Worm (Caenorhabditis elegans): ENCODE data around the gene col-44.
A peak's percentile ranks its signal among the peaks of the same experiment; 100 is the strongest.

The col-44 gene

DNA sequence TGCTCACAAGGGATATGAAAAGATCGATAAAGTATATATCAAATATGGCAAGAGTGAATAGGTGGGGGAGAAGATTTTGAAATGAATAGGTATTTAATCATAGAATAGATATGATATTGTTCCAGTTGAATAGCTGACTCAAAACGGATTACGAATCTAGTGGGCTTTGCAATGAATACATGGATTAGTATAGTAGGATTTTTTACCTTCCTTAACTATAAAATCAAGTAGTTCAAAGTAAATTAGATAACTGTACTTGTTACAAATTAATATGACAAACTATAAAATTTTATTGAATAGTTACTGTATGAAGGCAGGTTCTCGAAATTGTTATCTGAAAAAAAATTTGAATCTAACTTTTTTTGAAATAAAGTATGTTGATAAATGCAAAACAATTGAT, 40.4 kb upstream of the col-44 start, which contains the start of gene odr-1:
odr-1 (minus strand) TSS at position 101 of the 400 bp plus-strand sequence.
- no peak for TF ChIP-seq fos-1 (tag; optimal IDR thresholded peaks at IDR 0.05)
- TF ChIP-seq lin-39 (tag; optimal IDR thresholded peaks at IDR 0.05): no peak
- TF ChIP-seq dmd-4 (tag; optimal IDR thresholded peaks at IDR 0.05): no peak
- TF ChIP-seq nhr-25 (tag; optimal IDR thresholded peaks at IDR 0.05): no peak
- TF ChIP-seq F13H6.1 (tag; optimal IDR thresholded peaks at IDR 0.05): no peak
- no peak for TF ChIP-seq nhr-10 (tag; optimal IDR thresholded peaks at IDR 0.05)
- no peak for TF ChIP-seq nhr-21 (tag; optimal IDR thresholded peaks at IDR 0.05)
- TF ChIP-seq alr-1 (tag; optimal IDR thresholded peaks at IDR 0.05): no peak
- TF ChIP-seq lin-11 (tag; optimal IDR thresholded peaks at IDR 0.05): no peak

- TF ChIP-seq F13H6.1 (tag; optimal IDR thresholded peaks at IDR 0.05): peak; percentile 68
- peak; percentile 61 for TF ChIP-seq nhr-129 (tag; optimal IDR thresholded peaks at IDR 0.05)
- TF ChIP-seq elt-3 (tag; optimal IDR thresholded peaks at IDR 0.05): no peak
- peak; percentile 64 for TF ChIP-seq sma-9 (GFP tag; optimal IDR thresholded peaks at IDR 0.05)
- TF ChIP-seq sma-9 (tag; optimal IDR thresholded peaks at IDR 0.05): no peak
These were observed 36.2 kb upstream of the col-44 start for ce11 chrX:13555098-13555497.

DNA sequence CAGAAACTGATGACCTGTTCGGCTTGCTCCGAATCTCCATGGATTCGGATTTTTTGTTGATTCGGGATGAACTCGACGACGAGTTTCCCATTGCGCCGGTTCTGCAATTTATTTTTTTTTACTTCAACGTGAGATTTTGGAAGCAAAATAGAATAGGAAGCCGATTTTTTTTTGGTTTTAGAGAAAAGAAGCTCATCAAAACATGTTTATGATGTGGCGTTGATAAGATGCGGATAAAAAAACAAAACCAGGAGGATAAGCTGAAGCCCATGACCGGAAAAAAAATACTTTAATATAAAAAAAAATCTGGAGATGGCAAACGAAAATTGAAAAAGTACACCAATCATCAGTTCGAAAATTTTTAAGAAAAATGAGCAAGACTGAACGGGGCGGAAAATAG, 35.2 kb upstream of the col-44 start, which contains the start of gene glb-20:
glb-20 (minus strand) TSS at position 101 of the 400 bp plus-strand sequence.
- TF ChIP-seq nhr-23 (tag; optimal IDR thresholded peaks at IDR 0.05) (no peak), mbf-1 (tag; optimal IDR thresholded peaks at IDR 0.05) (no peak)

DNA sequence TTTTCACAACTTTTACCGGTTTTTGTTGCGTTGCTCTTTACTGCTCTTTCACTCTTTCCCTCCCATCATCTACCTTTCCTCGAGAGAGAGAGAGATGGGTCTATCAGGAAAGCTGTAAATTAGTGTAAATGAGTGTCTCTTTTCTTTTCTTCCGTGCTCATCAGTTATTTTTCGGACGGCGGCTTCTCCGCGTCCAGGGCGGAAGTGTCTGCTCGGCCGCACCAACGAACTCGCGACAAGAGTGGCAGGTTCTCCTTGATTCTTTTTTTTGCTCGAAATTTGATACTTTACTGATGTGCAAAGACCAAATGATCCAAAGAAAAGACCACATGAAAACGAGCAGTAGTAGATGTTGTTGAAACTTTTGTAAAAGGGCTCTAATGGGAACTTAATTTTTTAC, 32.6 kb upstream of the col-44 start:
- TF ChIP-seq mbf-1 (tag; optimal IDR thresholded peaks at IDR 0.05) (no peak), nhr-237 (tag; optimal IDR thresholded peaks at IDR 0.05) (no peak), sma-9 (GFP tag; optimal IDR thresholded peaks at IDR 0.05) (peak; percentile 39), sma-9 (tag; optimal IDR thresholded peaks at IDR 0.05) (no peak), aly-2 (tag; optimal IDR thresholded peaks at IDR 0.05) (no peak), nhr-10 (tag; optimal IDR thresholded peaks at IDR 0.05) (no peak), elt-3 (tag; optimal IDR thresholded peaks at IDR 0.05) (no peak), ceh-82 (tag; optimal IDR thresholded peaks at IDR 0.05) (no peak), F13H6.1 (tag; optimal IDR thresholded peaks at IDR 0.05) (peak; percentile 77)

DNA sequence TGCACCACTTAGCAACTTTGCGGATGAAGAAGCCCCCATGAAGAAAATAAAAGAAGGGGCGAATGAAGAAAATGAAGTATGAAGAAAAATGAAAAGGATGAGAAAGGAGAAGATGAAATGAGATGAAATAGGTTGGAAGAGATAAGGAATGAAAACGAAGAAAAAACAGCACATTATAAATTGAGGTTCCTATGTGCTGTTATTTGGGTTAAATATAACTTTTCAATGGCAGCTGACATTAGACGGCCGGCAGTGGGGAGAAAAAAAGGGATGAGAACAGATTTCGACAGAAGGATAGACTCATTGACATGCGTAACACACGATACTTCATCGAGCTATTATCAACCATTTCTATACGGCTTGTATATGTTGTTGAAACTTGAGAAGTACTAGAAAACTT, 29.3 kb upstream of the col-44 start:
- TF ChIP-seq unc-55 (GFP tag; optimal IDR thresholded peaks at IDR 0.05) (no peak), lsy-2 (tag; optimal IDR thresholded peaks at IDR 0.05) (peak in 1 of 2 experiments; percentile 15), unc-39 (tag; optimal IDR thresholded peaks at IDR 0.05) (no peak), ama-1 (optimal IDR thresholded peaks at IDR 0.05) (no peak), F13H6.1 (tag; optimal IDR thresholded peaks at IDR 0.05) (peak; percentile 65), nhr-23 (tag; optimal IDR thresholded peaks at IDR 0.05) (no peak), nhr-21 (tag; optimal IDR thresholded peaks at IDR 0.05) (no peak), C34F6.9 (tag; optimal IDR thresholded peaks at IDR 0.05) (peak; percentile 18), sma-9 (GFP tag; optimal IDR thresholded peaks at IDR 0.05) (peak; percentile 72), sma-9 (tag; optimal IDR thresholded peaks at IDR 0.05) (no peak), dmd-4 (tag; optimal IDR thresholded peaks at IDR 0.05) (no peak), sma-3 (GFP tag; optimal IDR thresholded peaks at IDR 0.05) (no peak), lin-13 (GFP tag; optimal IDR thresholded peaks at IDR 0.05) (no peak), mab-5 (tag; optimal IDR thresholded peaks at IDR 0.05) (peak; percentile 28)

DNA sequence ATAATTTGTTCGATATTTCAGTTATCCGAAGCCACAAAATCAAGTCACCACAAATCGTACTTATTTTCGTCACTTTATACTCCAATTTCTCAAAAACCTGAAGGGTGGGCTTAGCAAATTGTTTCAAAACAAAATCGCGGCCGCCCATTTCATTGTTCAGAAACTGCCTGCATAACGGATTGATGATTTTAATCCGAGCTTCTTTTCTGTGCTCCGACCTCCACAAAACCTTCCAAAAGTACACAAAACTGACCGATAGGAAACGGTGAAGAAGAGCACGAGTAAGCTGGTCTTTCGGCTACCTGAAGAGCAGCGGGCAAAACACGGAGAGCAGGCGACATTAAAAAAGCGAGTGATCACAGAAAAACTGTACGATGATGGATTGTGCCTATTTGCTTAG, 24.8 kb upstream of the col-44 start, which contains the start of gene R01E6.2:
R01E6.2 (minus strand) TSS at position 101 of the 400 bp plus-strand sequence.
- TF ChIP-seq sem-4 (tag; optimal IDR thresholded peaks at IDR 0.05) (no peak), alr-1 (tag; optimal IDR thresholded peaks at IDR 0.05) (no peak), fos-1 (tag; optimal IDR thresholded peaks at IDR 0.05) (no peak), lin-39 (tag; optimal IDR thresholded peaks at IDR 0.05) (no peak)

ce11 chrX:13569854-13570253, 21.4 kb upstream of the col-44 start, which contains the start of gene R01E6.7:
Gene R01E6.7, minus strand, starts transcription at chrX:13569954.
- TF ChIP-seq nhr-237 (tag; optimal IDR thresholded peaks at IDR 0.05): no peak
- TF ChIP-seq nhr-6 (tag; optimal IDR thresholded peaks at IDR 0.05): no peak
- TF ChIP-seq nhr-10 (tag; optimal IDR thresholded peaks at IDR 0.05): no peak
- TF ChIP-seq unc-55 (GFP tag; optimal IDR thresholded peaks at IDR 0.05): no peak
- TF ChIP-seq ZK546.5 (tag; optimal IDR thresholded peaks at IDR 0.05): no peak

All from whole organism, L2 larva.